Worm (Caenorhabditis elegans) whole organism, L4 larva: ENCODE data around the gene tsp-21.

ENCODE experiments used
- D1046.2 ChIP-seq: fragments of 200-800 bp; sonication (Bioruptor generic); IDR thresholded peaks from 2 replicates; pipeline ENCODE4 v1.3.6; 2022; ENCODE audit warnings: missing genetic modification characterization, missing compliant biosample characterization
- T26A8.4 ChIP-seq: fragments of 200-800 bp; sonication (Bioruptor generic); IDR thresholded peaks from 2 replicates; pipeline ENCODE4 v1.3.6; 2022; ENCODE audit warnings: missing genetic modification characterization, missing compliant biosample characterization
- ceh-62 ChIP-seq: sonication (generic microtip); optimal IDR thresholded peaks from 2 replicates; lab custom pipeline; 2017; ENCODE audit warnings: missing biosample characterization, missing genetic modification characterization
- lin-38 ChIP-seq: fragments of 200-800 bp; sonication (Bioruptor generic); IDR thresholded peaks from 2 replicates; pipeline ENCODE4 v1.3.6; 2022; ENCODE audit warnings: missing genetic modification reagents, missing genetic modification characterization, missing compliant biosample characterization
- lir-3 ChIP-seq: sonication (generic microtip); optimal IDR thresholded peaks from 2 replicates; lab custom pipeline; 2016; ENCODE audit warnings: mild to moderate bottlenecking, missing genetic modification characterization, missing compliant biosample characterization
- nhr-25 ChIP-seq: sonication (generic microtip); optimal IDR thresholded peaks from 2 replicates; lab custom pipeline; 2017; ENCODE audit warnings: missing genetic modification characterization, mild to moderate bottlenecking, missing compliant biosample characterization, antibody characterized with exemption, moderate library complexity, borderline replicate concordance; ENCODE audit not compliant: insufficient read depth
- nhr-48 ChIP-seq: sonication (generic microtip); optimal IDR thresholded peaks from 2 replicates; lab custom pipeline; 2016; ENCODE audit warnings: mild to moderate bottlenecking, missing genetic modification characterization, missing compliant biosample characterization

- TF ChIP-seq lin-38 (GFP tag; lab: Robert Waterston, UW) (no peak), T26A8.4 (GFP tag; lab: Robert Waterston, UW) (no peak), lir-3 (no peak), nhr-25 (tag; lab: Kevin White, UChicago) (no peak), ceh-62 (tag; lab: Kevin White, UChicago) (no peak), D1046.2 (GFP tag; lab: Robert Waterston, UW) (no peak), nhr-48 (tag; lab: Kevin White, UChicago) (no peak)
Observed at ce11 chrX:9954483-9955041, 22.4 kb downstream of the tsp-21 start, which contains the start of gene cysl-1.
